Worm (Caenorhabditis elegans): ENCODE results near the gene srbc-27.
"Not testable (repeated sequence)": the region's sequence is repeated elsewhere in the genome, so short reads cannot be mapped to it uniquely, and the experiment has no call there.

srbc-27 gene

DNA sequence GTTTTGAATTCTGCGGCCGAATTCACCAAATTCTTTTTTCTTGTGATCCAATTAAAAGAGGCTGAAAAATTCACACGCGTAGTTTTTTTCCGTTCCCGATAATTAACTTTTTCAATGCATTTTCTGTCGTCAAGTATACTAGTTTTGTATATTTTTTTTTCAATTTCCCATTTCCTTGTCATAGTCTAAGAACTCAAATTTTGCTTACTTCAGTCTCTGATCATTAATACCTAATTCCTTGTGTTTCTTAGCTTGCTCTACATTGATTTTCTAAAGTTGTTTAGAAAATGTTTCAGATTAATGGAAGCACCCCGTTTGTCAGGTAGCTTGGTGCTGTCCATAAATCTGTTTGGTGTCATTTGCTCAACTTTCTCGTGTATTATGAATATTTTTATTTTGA, at the start of gene srbc-27:
Gene srbc-27 (plus strand): TSS at position 301 of the 400 bp plus-strand sequence.
- no peak for TF ChIP-seq ceh-8 (GFP tag; optimal IDR thresholded peaks at IDR 0.05)
- no peak for TF ChIP-seq alr-1 (tag; optimal IDR thresholded peaks at IDR 0.05; ENCODE audit: borderline replicate concordance)
- TF ChIP-seq nhr-76 (tag; optimal IDR thresholded peaks at IDR 0.05), result no peak
- TF ChIP-seq nhr-11 (tag; optimal IDR thresholded peaks at IDR 0.05), result no peak
- no peak for TF ChIP-seq ceh-88 (GFP tag; IDR thresholded peaks at IDR 0.05)
- no peak for TF ChIP-seq unc-86 (tag; optimal IDR thresholded peaks at IDR 0.05)
- TF ChIP-seq fkh-8 (tag; optimal IDR thresholded peaks at IDR 0.05), result no peak

DNA sequence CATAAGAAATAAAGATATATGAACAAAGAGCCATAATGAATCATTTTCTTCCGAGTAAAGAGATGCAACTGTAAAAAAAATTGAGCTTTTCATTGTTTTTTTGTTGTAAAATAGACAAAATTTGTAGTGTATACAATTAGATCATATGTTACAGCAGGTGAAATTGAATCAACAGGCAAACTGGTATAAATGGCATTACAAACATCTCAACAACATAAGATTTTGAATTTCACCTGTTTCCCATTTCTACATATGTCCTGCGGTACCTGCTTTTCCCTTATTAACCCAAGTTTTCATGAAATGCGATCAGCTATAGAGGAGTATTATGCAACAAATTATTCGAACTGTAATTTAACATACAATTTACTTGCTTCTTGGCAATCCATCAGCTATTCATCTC, 35.6 kb upstream of the srbc-27 start, which contains the start of gene srh-120:
Gene srh-120 (plus strand): TSS at position 301 of the 400 bp plus-strand sequence.
- TF ChIP-seq rnt-1 (tag; optimal IDR thresholded peaks at IDR 0.05) (no peak), efl-1 (optimal IDR thresholded peaks at IDR 0.05) (no peak), efl-1 (GFP tag; optimal IDR thresholded peaks at IDR 0.05 in 1 of 2) (peak in 1 of 2 experiments; percentile 39)

DNA sequence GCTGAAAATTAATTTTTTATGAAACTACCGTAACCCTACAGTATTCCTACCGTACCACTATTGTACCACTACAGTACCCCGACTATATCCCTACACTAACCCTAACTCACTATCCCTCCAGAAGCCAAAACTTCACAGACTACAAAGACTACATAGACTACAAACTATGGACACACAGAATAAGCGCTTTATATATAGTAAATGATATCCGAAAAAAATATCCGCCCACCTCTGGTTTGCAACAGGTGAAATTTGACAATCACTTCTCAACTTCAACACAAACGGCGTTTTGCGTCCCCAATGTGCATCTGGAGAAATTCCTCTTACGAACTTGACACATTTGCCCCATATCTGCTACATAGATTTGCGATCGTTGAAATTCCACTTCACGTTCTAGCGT, 21.0 kb upstream of the srbc-27 start, which contains the start of gene srh-132:
Gene srh-132 (plus strand): TSS at position 301 of the 400 bp plus-strand sequence.
- TF ChIP-seq xbp-1, ztf-11, C34B4.2 (tag; optimal IDR thresholded peaks at IDR 0.05): not testable (repeated sequence)

DNA sequence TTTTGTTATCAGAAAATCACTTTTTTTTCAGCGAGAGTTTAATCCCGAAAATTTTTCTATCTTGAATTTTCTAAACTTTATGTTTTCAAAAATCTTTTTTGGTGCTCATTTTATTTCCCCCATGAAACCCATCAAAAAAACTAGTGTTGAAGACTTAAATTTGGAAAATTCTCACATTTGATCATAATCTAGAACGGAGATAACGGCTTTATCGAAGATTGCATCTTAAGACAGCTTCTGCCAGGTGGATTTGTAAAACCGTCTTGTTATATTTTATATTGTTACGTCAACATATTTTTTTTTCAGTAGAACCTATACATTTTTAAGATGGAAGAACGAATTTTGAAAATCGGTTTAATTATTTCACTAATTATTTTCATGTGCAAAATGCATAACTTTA, 16.1 kb upstream of the srbc-27 start, which contains the start of gene T27C5.12:
Gene T27C5.12 (plus strand): TSS at position 301 of the 400 bp plus-strand sequence.
- TF ChIP-seq zip-4 (GFP tag; optimal IDR thresholded peaks at IDR 0.05) (no peak), lin-15B (tag; optimal IDR thresholded peaks at IDR 0.05) (no peak), sup-37 (GFP tag; optimal IDR thresholded peaks at IDR 0.05) (no peak), mef-2 (tag; optimal IDR thresholded peaks at IDR 0.05) (no peak), lin-13 (GFP tag; optimal IDR thresholded peaks at IDR 0.05) (no peak), fkh-10 (GFP tag; optimal IDR thresholded peaks at IDR 0.05) (no peak), zag-1 (tag; optimal IDR thresholded peaks at IDR 0.05) (no peak), snu-23 (GFP tag; optimal IDR thresholded peaks at IDR 0.05) (no peak), nhr-20 (tag; optimal IDR thresholded peaks at IDR 0.05) (no peak), alr-1 (tag; optimal IDR thresholded peaks at IDR 0.05; ENCODE audit: borderline replicate concordance) (no peak), irx-1 (tag; optimal IDR thresholded peaks at IDR 0.05) (no peak), C16A3.4 (tag; optimal IDR thresholded peaks at IDR 0.05) (no peak), nhr-19 (GFP tag; conservative IDR thresholded peaks at IDR 0.05) (no peak)

DNA sequence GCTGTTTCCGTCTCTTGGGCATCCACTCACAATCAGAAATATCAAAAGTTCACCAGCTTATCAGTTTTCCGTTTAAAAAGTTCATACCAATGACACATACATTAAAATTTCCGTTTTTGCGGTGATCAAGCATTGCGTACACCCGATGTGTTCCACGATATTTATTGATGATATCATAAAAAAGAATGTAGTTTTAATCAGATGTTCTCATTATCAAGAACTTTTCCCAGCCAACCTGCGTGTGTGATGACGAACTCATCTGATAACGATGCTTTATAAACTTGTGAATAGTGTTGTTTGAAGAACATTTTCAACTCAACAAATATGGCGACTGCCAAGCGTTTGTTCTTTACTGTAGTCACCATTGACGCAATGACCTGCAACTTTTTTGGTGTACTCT, 14.2 kb upstream of the srbc-27 start, which contains the start of gene clc-21:
Gene clc-21 (plus strand): TSS at position 301 of the 400 bp plus-strand sequence.
- TF ChIP-seq unc-62 (GFP tag; optimal IDR thresholded peaks at IDR 0.05), result no peak
- no peak for TF ChIP-seq mef-2 (tag; optimal IDR thresholded peaks at IDR 0.05)
- no peak for TF ChIP-seq nhr-85 (tag)
- no peak for TF ChIP-seq efl-1 (optimal IDR thresholded peaks at IDR 0.05)
- TF ChIP-seq efl-1 (GFP tag; optimal IDR thresholded peaks at IDR 0.05 in 1 of 2), result no peak
- TF ChIP-seq lin-14 (GFP tag; optimal IDR thresholded peaks at IDR 0.05), result no peak
- no peak for TF ChIP-seq lsy-2 (tag; optimal IDR thresholded peaks at IDR 0.05)
- TF ChIP-seq jun-1 (tag; optimal IDR thresholded peaks at IDR 0.05), result no peak
- no peak for TF ChIP-seq efl-3 (GFP tag; optimal IDR thresholded peaks at IDR 0.05)
- no peak for TF ChIP-seq irx-1 (tag; optimal IDR thresholded peaks at IDR 0.05)
- TF ChIP-seq sptf-1 (tag; optimal IDR thresholded peaks at IDR 0.05), result no peak
- TF ChIP-seq fkh-10 (GFP tag; optimal IDR thresholded peaks at IDR 0.05), result no peak
- no peak for TF ChIP-seq pag-3 (tag; optimal IDR thresholded peaks at IDR 0.05; ENCODE audit: borderline replicate concordance, insufficient read depth)
- TF ChIP-seq mep-1 (tag; optimal IDR thresholded peaks at IDR 0.05), result no peak
- TF ChIP-seq ceh-90 (tag; optimal IDR thresholded peaks at IDR 0.05), result no peak
- no peak for TF ChIP-seq ztf-11 (tag; optimal IDR thresholded peaks at IDR 0.05)
- TF ChIP-seq nhr-84 (tag; optimal IDR thresholded peaks at IDR 0.05), result no peak
- TF ChIP-seq mab-9 (GFP tag; IDR thresholded peaks at IDR 0.05), result no peak
